Worm (Caenorhabditis elegans) whole organism, young adult: ENCODE measurements around the gene dct-8.

Experiments used
- B0336.3 ChIP-seq: fragments of 200-800 bp; sonication (Bioruptor generic); IDR thresholded peaks from 2 replicates; pipeline ENCODE4 v1.3.6; 2022; ENCODE audit warnings: missing genetic modification characterization, missing compliant biosample characterization
- F22D6.2 ChIP-seq: sonication (generic microtip); optimal IDR thresholded peaks from 2 replicates; lab custom pipeline; 2016; ENCODE audit warnings: mild to moderate bottlenecking, missing genetic modification characterization, missing compliant biosample characterization
- F23B12.7 ChIP-seq: sonication (generic microtip); optimal IDR thresholded peaks from 2 replicates; lab custom pipeline; 2017; ENCODE audit warnings: missing genetic modification characterization, mild to moderate bottlenecking, missing compliant biosample characterization, antibody characterized with exemption, moderate library complexity; ENCODE audit not compliant: insufficient read depth
- F39B2.1 ChIP-seq: fragments of 200-800 bp; sonication (Bioruptor generic); IDR thresholded peaks from 2 replicates; pipeline ENCODE4 v1.3.6; 2022; ENCODE audit warnings: missing genetic modification reagents, missing genetic modification characterization, missing compliant biosample characterization
- F52B5.7 ChIP-seq: sonication (generic microtip); optimal IDR thresholded peaks from 2 replicates; lab custom pipeline; 2016; ENCODE audit warnings: mild to moderate bottlenecking, missing genetic modification characterization, missing compliant biosample characterization
- K11D2.4 ChIP-seq: fragments of 200-800 bp; sonication (Bioruptor generic); IDR thresholded peaks from 2 replicates; pipeline ENCODE4 v1.3.6; 2022; ENCODE audit warnings: missing genetic modification reagents, missing genetic modification characterization, missing compliant biosample characterization
- T26A5.8 ChIP-seq: sonication (generic microtip); optimal IDR thresholded peaks from 2 replicates; lab custom pipeline; 2016; ENCODE audit warnings: missing genetic modification characterization, missing compliant biosample characterization
- Y53F4B.3 ChIP-seq: fragments of 200-800 bp; sonication (Bioruptor generic); IDR thresholded peaks from 2 replicates; pipeline ENCODE4 v1.3.6; 2022; ENCODE audit warnings: missing genetic modification reagents, missing genetic modification characterization, missing compliant biosample characterization
- Y79H2A.3 ChIP-seq: fragments of 200-800 bp; sonication (Bioruptor generic); conservative IDR thresholded peaks from 2 replicates; pipeline ENCODE4 v1.3.6; 2022; ENCODE audit warnings: missing genetic modification reagents, missing genetic modification characterization, missing compliant biosample characterization
- aptf-3 ChIP-seq: fragments of 200-800 bp; sonication (Bioruptor generic); IDR thresholded peaks from 2 replicates; pipeline ENCODE4 v1.3.6; 2022; ENCODE audit warnings: missing genetic modification characterization, missing compliant biosample characterization
- attf-3 ChIP-seq: fragments of 200-800 bp; sonication (Bioruptor generic); conservative IDR thresholded peaks from 2 replicates; pipeline ENCODE4 v1.3.6; 2022; ENCODE audit warnings: missing genetic modification reagents, missing genetic modification characterization, missing compliant biosample characterization
- chd-7 ChIP-seq: sonication (generic microtip); optimal IDR thresholded peaks from 2 replicates; lab custom pipeline; 2016; ENCODE audit warnings: mild to moderate bottlenecking, missing genetic modification characterization, moderate library complexity, missing compliant biosample characterization
- dox-1 ChIP-seq: fragments of 200-800 bp; sonication (Bioruptor generic); IDR thresholded peaks from 2 replicates; pipeline ENCODE4 v1.3.6; 2022; ENCODE audit warnings: missing genetic modification reagents, missing genetic modification characterization, missing compliant biosample characterization
- dpff-1 ChIP-seq: sonication (generic microtip); optimal IDR thresholded peaks from 2 replicates; lab custom pipeline; 2017; ENCODE audit warnings: mild to moderate bottlenecking, missing genetic modification characterization, missing compliant biosample characterization
- efl-1 ChIP-seq: fragments of 150-350 bp; optimal IDR thresholded peaks from 2 replicates; lab custom pipeline; 2014; ENCODE audit warnings: missing biosample characterization, missing genetic modification reagents, missing genetic modification characterization
- egl-18 ChIP-seq: fragments of 200-800 bp; sonication (Bioruptor generic); IDR thresholded peaks from 2 replicates; pipeline ENCODE4 v1.3.6; 2022; ENCODE audit warnings: missing genetic modification reagents, missing genetic modification characterization, missing compliant biosample characterization
- egrh-3 ChIP-seq: fragments of 200-800 bp; sonication (Bioruptor generic); IDR thresholded peaks from 2 replicates; pipeline ENCODE4 v1.3.6; 2022; ENCODE audit warnings: missing genetic modification reagents, missing genetic modification characterization, missing compliant biosample characterization
- fkh-3 ChIP-seq: sonication (generic microtip); optimal IDR thresholded peaks from 2 replicates; lab custom pipeline; 2016; ENCODE audit warnings: mild to moderate bottlenecking, missing genetic modification characterization, missing compliant biosample characterization
- gei-17 ChIP-seq: fragments of 200-800 bp; sonication (Bioruptor generic); optimal IDR thresholded peaks from 2 replicates; lab custom pipeline; 2018; ENCODE audit warnings: mild to moderate bottlenecking, missing genetic modification characterization, missing compliant biosample characterization
- hmg-1.2 ChIP-seq: fragments of 200-800 bp; sonication (Bioruptor generic); IDR thresholded peaks from 2 replicates; pipeline ENCODE4 v1.3.6; 2022; ENCODE audit warnings: missing genetic modification reagents, missing genetic modification characterization, missing compliant biosample characterization
- hmg-20 ChIP-seq: fragments of 200-800 bp; sonication (Bioruptor generic); IDR thresholded peaks from 2 replicates; pipeline ENCODE4 v1.3.6; 2022; ENCODE audit warnings: missing genetic modification reagents, missing genetic modification characterization, missing compliant biosample characterization
- hrde-1 ChIP-seq: sonication (generic microtip); optimal IDR thresholded peaks from 2 replicates; lab custom pipeline; 2016; ENCODE audit warnings: missing genetic modification characterization, mild to moderate bottlenecking, missing compliant biosample characterization, moderate library complexity, missing genotype, missing genetic modification reagents, borderline replicate concordance
- let-526 ChIP-seq: fragments of 200-800 bp; sonication (Bioruptor generic); IDR thresholded peaks from 2 replicates; pipeline ENCODE4 v1.3.6; 2022; ENCODE audit warnings: missing genetic modification reagents, missing genetic modification characterization, missing compliant biosample characterization
- lsl-1 ChIP-seq: fragments of 200-800 bp; sonication (Bioruptor generic); optimal IDR thresholded peaks from 2 replicates; lab custom pipeline; 2018; ENCODE audit warnings: mild to moderate bottlenecking, missing genetic modification characterization, moderate library complexity, missing compliant biosample characterization
- madf-8 ChIP-seq: fragments of 200-800 bp; sonication (Bioruptor generic); conservative IDR thresholded peaks from 2 replicates; pipeline ENCODE4 v1.3.6; 2022; ENCODE audit warnings: missing genetic modification reagents, missing genetic modification characterization, missing compliant biosample characterization
- mel-28 ChIP-seq: sonication (generic microtip); optimal IDR thresholded peaks from 2 replicates; lab custom pipeline; 2016; ENCODE audit warnings: borderline replicate concordance, mild to moderate bottlenecking, missing genetic modification characterization, missing compliant biosample characterization
- nfya-1 ChIP-seq: sonication (generic microtip); optimal IDR thresholded peaks from 2 replicates; lab custom pipeline; 2017; ENCODE audit warnings: antibody characterized with exemption, missing compliant biosample characterization, missing genetic modification characterization, borderline replicate concordance; ENCODE audit not compliant: insufficient read depth
- nfya-2 ChIP-seq: fragments of 200-800 bp; sonication (Bioruptor generic); IDR thresholded peaks from 2 replicates; pipeline ENCODE4 v1.3.6; 2022; ENCODE audit warnings: missing genetic modification reagents, missing genetic modification characterization, missing compliant biosample characterization
- nhr-27 ChIP-seq: fragments of 200-800 bp; sonication (Bioruptor generic); optimal IDR thresholded peaks from 2 replicates; lab custom pipeline; 2018; ENCODE audit warnings: mild to moderate bottlenecking, missing genetic modification characterization, moderate library complexity, missing compliant biosample characterization
- sdz-38 ChIP-seq: sonication (generic microtip); optimal IDR thresholded peaks from 2 replicates; lab custom pipeline; 2016; ENCODE audit warnings: missing genotype, missing genetic modification characterization, missing compliant biosample characterization
- sea-2 ChIP-seq: fragments of 200-800 bp; sonication (Bioruptor generic); IDR thresholded peaks from 2 replicates; pipeline ENCODE4 v1.3.6; 2022; ENCODE audit warnings: missing genetic modification characterization, missing compliant biosample characterization
- tbp1 ChIP-seq: fragments of 200-800 bp; sonication (Bioruptor generic); optimal IDR thresholded peaks from 2 replicates; lab custom pipeline; 2018; ENCODE audit warnings: mild to moderate bottlenecking, missing genetic modification characterization, missing compliant biosample characterization
- xnd-1 ChIP-seq: sonication (generic microtip); optimal IDR thresholded peaks from 2 replicates; lab custom pipeline; 2016; ENCODE audit warnings: missing genotype, missing genetic modification reagents, missing genetic modification characterization, missing compliant biosample characterization
- zim-3 ChIP-seq: sonication (generic microtip); optimal IDR thresholded peaks from 2 replicates; lab custom pipeline; 2017; ENCODE audit warnings: mild to moderate bottlenecking, missing genetic modification characterization, moderate library complexity, missing compliant biosample characterization
- ztf-18 ChIP-seq: sonication (generic microtip); optimal IDR thresholded peaks from 2 replicates; lab custom pipeline; 2016; ENCODE audit warnings: missing genotype, mild to moderate bottlenecking, missing genetic modification characterization, missing compliant biosample characterization
- ztf-28 ChIP-seq: fragments of 200-800 bp; sonication (Bioruptor generic); IDR thresholded peaks from 2 replicates; pipeline ENCODE4 v1.3.6; 2022; ENCODE audit warnings: missing genetic modification reagents, missing genetic modification characterization, missing compliant biosample characterization
- ztf-3 ChIP-seq: fragments of 200-800 bp; sonication (Bioruptor generic); optimal IDR thresholded peaks from 2 replicates; lab custom pipeline; 2018; ENCODE audit warnings: mild to moderate bottlenecking, missing genetic modification characterization, missing compliant biosample characterization
- ztf-6 ChIP-seq: fragments of 200-800 bp; sonication (Bioruptor generic); IDR thresholded peaks from 2 replicates; pipeline ENCODE4 v1.3.6; 2022; ENCODE audit warnings: missing genetic modification reagents, missing genetic modification characterization, missing compliant biosample characterization

The dct-8 gene

DNA sequence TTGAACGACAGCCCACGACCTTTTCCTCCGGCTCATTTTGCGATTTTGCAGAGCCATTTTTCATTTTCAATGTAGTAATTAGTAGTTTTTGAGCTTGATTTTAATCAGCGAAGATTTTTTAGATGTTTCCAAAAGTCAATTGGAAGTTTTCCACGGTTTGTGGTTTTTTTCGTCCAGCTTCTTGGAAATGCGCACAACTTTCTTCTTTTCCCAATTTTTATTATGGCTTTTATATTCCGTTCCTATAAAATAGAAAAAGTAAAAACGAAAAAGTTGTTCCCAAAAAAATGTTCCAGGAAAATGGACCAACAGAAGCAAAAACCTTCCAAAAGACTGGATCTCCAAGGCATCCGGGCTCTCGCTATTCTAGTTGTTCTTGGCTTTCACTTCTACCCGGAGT is 9.5 kb upstream of the dct-8 start, which contains the start of gene oac-22:
oac-22 (plus strand) TSS at position 301 of the 400 bp plus-strand sequence.
- TF ChIP-seq egl-18 (no peak), zim-3 (tag; lab: Kevin White, UChicago) (no peak), hrde-1 (tag; lab: Kevin White, UChicago) (no peak), hmg-1.2 (GFP tag; lab: Robert Waterston, UW) (no peak), lsl-1 (GFP tag; lab: Kevin White, UChicago) (no peak), ztf-28 (no peak)

DNA sequence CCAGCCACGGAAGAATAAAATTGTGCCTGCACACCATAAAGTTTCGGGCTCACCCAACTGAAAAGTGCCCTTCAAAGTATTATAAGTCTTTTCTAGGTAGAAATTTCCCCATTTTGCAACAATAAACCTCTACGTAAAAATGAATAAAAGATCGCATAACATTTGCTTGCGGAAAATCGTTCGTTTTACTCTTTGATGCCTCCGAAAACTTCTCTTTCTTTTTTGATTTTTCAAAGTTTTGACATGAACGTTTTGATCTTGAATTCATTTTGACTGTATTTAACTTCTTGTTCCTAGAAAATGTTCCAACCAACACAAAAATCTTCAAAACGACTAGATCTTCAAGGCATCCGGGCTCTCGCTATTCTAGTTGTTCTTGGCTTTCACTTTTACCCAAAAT is 5.9 kb upstream of the dct-8 start, which contains the start of gene oac-21:
oac-21 (plus strand) TSS at position 301 of the 400 bp plus-strand sequence.
- TF ChIP-seq F22D6.2 (tag; lab: Kevin White, UChicago) (no peak), gei-17 (GFP tag; lab: Kevin White, UChicago) (no peak), ztf-6 (GFP tag; lab: Robert Waterston, UW) (no peak), sea-2 (GFP tag; lab: Robert Waterston, UW) (no peak), ztf-3 (no peak), tbp1 (GFP tag; lab: Kevin White, UChicago) (no peak), attf-3 (GFP tag; lab: Robert Waterston, UW) (no peak), mel-28 (tag; lab: Kevin White, UChicago) (no peak), dox-1 (no peak), chd-7 (tag; lab: Kevin White, UChicago) (no peak), hmg-1.2 (GFP tag; lab: Robert Waterston, UW) (no peak), nhr-27 (tag; lab: Kevin White, UChicago) (no peak), nfya-2 (GFP tag; lab: Robert Waterston, UW) (no peak), F23B12.7 (tag; lab: Kevin White, UChicago) (no peak), F39B2.1 (GFP tag; lab: Robert Waterston, UW) (no peak), Y79H2A.3 (GFP tag; lab: Robert Waterston, UW) (no peak), Y53F4B.3 (no peak), hmg-20 (no peak), fkh-3 (tag; lab: Kevin White, UChicago) (no peak), sdz-38 (no peak)

DNA sequence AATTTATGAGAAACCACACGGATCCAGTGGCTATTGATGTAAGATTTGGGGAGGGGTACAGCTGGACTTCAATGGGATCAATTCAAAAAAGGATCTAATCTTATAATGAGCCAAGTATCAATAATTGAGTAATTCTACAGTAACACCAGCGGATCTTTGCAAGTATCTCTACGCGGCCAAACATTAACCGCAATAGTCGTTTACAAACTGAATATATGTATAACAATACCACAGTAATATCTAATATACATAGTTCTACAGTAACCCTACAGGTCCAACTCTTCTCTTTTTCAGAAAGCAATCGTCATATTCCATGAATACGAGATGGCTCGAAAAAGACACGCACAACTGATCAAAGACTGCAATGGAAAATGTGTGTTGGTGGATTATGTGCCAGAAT is 2.8 kb upstream of the dct-8 start, which contains the start of gene F56D6.9:
F56D6.9 (plus strand) TSS at position 301 of the 400 bp plus-strand sequence.
- TF ChIP-seq madf-8 (no peak), zim-3 (tag; lab: Kevin White, UChicago) (no peak), K11D2.4 (no peak), T26A5.8 (tag; lab: Kevin White, UChicago) (no peak), sdz-38 (no peak), let-526 (GFP tag; lab: Robert Waterston, UW) (no peak)

DNA sequence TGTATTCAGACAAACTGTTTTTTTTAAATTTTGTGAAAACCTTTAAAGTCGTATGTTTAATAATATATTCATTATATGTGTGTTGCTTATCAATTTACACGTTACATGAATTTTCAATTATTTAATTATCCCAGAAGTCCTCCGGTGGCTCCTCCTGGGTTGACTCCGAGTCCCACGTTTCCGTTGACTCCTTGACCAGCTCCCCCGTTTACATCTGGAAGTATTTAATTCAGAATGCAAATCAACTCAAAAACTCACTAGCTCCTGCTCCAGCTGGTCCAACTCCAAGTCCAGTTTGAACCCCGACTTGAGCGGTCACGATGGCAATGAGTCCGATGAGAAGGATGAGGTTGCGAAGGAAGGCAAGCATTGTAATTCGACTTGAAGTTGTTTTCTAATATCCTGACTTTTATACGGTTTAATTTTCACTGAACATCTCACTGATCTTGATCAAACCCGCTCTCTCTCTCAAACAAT is 828 bp upstream of the dct-8 start, which contains the start of gene F56D6.8:
F56D6.8 (minus strand) TSS at position 427 of the 477 bp plus-strand sequence.
- no peak for TF ChIP-seq dpff-1 (tag; lab: Kevin White, UChicago)
- no peak for TF ChIP-seq F52B5.7 (tag; lab: Kevin White, UChicago)
- TF ChIP-seq efl-1 (GFP tag; lab: Kevin White, UChicago) = no peak
- no peak for TF ChIP-seq ztf-18
- TF ChIP-seq egrh-3 (GFP tag; lab: Robert Waterston, UW) = no peak
- TF ChIP-seq B0336.3 (GFP tag; lab: Robert Waterston, UW) = no peak
- no peak for TF ChIP-seq nfya-1
- no peak for TF ChIP-seq aptf-3
- no peak for TF ChIP-seq xnd-1 (tag; lab: Kevin White, UChicago)
